Worm (Caenorhabditis elegans): ENCODE data around the gene sre-43.

The sre-43 gene

DNA sequence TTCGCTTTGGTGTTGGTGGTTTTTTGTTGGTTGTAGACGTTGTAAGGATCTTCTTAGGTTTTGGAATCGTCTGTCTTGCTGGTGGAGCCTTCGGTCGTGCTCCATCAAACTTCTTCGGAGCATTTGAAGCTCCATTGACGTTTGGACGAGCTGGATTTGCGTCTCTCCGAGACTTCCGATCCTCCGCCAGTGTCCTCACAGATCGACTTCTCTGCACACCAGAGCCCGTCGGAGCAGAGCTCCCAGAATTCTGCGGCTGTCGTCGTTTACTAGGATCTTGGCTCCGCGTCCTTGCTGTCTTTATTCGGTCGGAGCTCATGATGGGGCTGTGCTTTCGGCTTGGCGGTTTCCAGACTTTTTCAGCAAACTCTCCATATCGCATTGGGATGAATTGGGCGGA lies 7.3 kb downstream of the sre-43 start:
- TF ChIP-seq M03D4.4 (tag; optimal IDR thresholded peaks at IDR 0.05) (no peak), mls-2 (tag; optimal IDR thresholded peaks at IDR 0.05) (no peak), lsy-2 (tag; optimal IDR thresholded peaks at IDR 0.05) (no peak), unc-120 (tag; optimal IDR thresholded peaks at IDR 0.05; ENCODE audit: poor library complexity, severe bottlenecking) (no peak), elt-1 (tag; optimal IDR thresholded peaks at IDR 0.05; ENCODE audit: borderline replicate concordance, insufficient read depth) (no peak), cnd-1 (tag; optimal IDR thresholded peaks at IDR 0.05) (no peak), nhr-237 (tag; optimal IDR thresholded peaks at IDR 0.05) (no peak), zip-8 (tag; optimal IDR thresholded peaks at IDR 0.05) (no peak)

DNA sequence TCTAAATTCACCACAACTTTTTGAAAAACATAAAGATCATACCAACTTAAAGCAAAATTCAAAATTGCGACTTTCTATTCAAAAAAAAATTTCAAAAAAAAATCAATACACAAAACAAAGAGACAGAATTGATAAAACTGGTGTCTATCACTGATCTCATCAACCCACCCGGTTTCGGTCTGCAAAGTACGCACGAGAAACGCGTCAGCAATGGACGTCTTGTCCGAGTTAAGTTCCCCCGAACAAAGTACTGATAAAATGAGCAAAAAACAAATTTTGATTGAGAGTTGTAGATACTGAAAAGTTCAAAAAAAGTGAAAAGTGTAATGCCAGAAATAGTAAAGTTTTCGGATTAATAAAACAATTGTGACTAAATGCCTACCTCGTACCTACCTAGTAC lies 10.5 kb downstream of the sre-43 start:
- TF ChIP-seq ham-2 (GFP tag; optimal IDR thresholded peaks at IDR 0.05), result no peak
- no peak for TF ChIP-seq pha-4 (tag; optimal IDR thresholded peaks at IDR 0.05)
- no peak for TF ChIP-seq blmp-1 (tag; optimal IDR thresholded peaks at IDR 0.05)
- TF ChIP-seq ceh-43 (GFP tag; optimal IDR thresholded peaks at IDR 0.05), result no peak
- no peak for TF ChIP-seq sptf-1 (tag; optimal IDR thresholded peaks at IDR 0.05)
- TF ChIP-seq zip-8 (tag; optimal IDR thresholded peaks at IDR 0.05), result no peak
- TF ChIP-seq unc-120 (tag; optimal IDR thresholded peaks at IDR 0.05; ENCODE audit: poor library complexity, severe bottlenecking), result no peak
- TF ChIP-seq unc-39 (tag; optimal IDR thresholded peaks at IDR 0.05), result no peak
- no peak for TF ChIP-seq sem-2 (GFP tag; optimal IDR thresholded peaks at IDR 0.05)
- TF ChIP-seq lin-32 (GFP tag; optimal IDR thresholded peaks at IDR 0.05), result no peak
- no peak for TF ChIP-seq nhr-28 (tag; optimal IDR thresholded peaks at IDR 0.05)
- no peak for TF ChIP-seq ztf-11 (tag; optimal IDR thresholded peaks at IDR 0.05)
- TF ChIP-seq drap-1 (GFP tag; optimal IDR thresholded peaks at IDR 0.05), result no peak
- TF ChIP-seq elt-3 (tag; optimal IDR thresholded peaks at IDR 0.05), result no peak

DNA sequence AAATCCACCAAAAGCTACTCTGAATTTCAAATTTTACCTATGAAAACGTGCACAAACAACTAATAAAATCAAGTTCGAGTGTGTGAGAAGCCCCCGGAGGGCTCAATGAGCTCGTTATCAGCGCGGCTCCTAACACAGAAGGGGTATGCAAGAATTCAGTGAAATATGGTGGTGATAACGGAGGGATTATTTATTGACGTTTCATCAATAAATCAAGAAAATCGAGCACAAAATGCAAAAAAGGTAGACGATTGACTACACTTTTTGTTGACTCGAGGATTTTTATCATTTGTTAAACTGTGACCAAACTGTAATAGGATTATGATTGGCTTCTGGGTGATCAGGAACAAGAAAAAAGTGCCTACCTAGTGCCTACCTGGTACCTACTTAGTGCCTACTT lies 11.4 kb downstream of the sre-43 start, which contains the start of gene zip-3:
zip-3 (minus strand) TSS at position 21 of the 400 bp plus-strand sequence.
- no peak for TF ChIP-seq ztf-11 (tag; optimal IDR thresholded peaks at IDR 0.05)
- TF ChIP-seq sptf-1 (tag; optimal IDR thresholded peaks at IDR 0.05), result no peak
- no peak for TF ChIP-seq unc-62 (GFP tag; optimal IDR thresholded peaks at IDR 0.05)
- no peak for TF ChIP-seq mls-2 (tag; optimal IDR thresholded peaks at IDR 0.05)
- TF ChIP-seq nhr-2 (tag; optimal IDR thresholded peaks at IDR 0.05), result no peak
- TF ChIP-seq ham-2 (GFP tag; optimal IDR thresholded peaks at IDR 0.05), result no peak
- no peak for TF ChIP-seq lsy-2 (tag; optimal IDR thresholded peaks at IDR 0.05)

DNA sequence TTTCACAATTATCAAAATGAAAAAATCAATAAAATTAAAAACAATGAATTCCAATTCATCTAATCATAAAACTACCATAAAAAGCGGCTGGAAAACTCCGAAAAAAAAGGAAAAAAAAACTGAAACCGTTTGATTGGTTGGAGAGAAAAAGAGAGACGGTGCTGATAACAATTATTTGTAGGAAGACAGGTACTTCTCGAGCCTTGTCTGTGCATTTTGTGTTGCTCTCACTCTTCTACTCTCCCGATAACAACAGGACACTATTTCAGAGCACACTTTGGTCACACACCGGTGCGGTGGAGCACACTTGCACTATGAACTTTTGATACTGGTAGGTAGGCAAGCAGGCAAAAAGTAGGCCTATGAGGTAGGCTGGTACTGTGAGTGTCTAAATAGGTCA lies 12.3 kb downstream of the sre-43 start:
- TF ChIP-seq snpc-4 (tag; optimal IDR thresholded peaks at IDR 0.05) (no peak), elt-3 (tag; optimal IDR thresholded peaks at IDR 0.05) (no peak), nhr-237 (tag; optimal IDR thresholded peaks at IDR 0.05) (no peak), nhr-28 (tag; optimal IDR thresholded peaks at IDR 0.05) (no peak), elt-1 (tag; optimal IDR thresholded peaks at IDR 0.05; ENCODE audit: borderline replicate concordance, insufficient read depth) (no peak), ceh-83 (GFP tag; optimal IDR thresholded peaks at IDR 0.05) (no peak), ceh-39 (tag; optimal IDR thresholded peaks at IDR 0.05) (no peak)

DNA sequence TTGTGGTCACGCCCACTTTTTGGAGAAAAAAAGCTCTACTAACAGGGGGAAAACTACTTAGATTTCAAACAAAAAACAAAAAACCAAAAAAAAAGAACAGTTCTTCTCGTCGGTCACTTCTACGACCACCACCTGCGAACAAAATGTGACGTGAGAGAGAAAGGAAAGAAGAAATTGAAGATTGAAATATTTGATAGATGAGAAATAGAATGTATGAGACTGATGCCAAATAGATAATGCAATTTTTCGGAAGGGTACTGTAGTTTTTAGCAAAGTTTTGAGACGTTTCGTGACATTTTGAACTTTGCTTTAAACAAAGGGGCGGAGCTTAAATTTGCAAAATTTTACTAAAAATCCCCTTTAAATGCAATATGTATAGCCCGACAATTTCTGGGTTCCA lies 13.9 kb downstream of the sre-43 start:
- no peak for TF ChIP-seq mep-1 (tag; optimal IDR thresholded peaks at IDR 0.05)
- TF ChIP-seq sptf-1 (tag; optimal IDR thresholded peaks at IDR 0.05), result no peak
- no peak for TF ChIP-seq unc-39 (tag; optimal IDR thresholded peaks at IDR 0.05)
- no peak for TF ChIP-seq unc-120 (tag; optimal IDR thresholded peaks at IDR 0.05; ENCODE audit: poor library complexity, severe bottlenecking)
- no peak for TF ChIP-seq ceh-83 (GFP tag; optimal IDR thresholded peaks at IDR 0.05)
- no peak for TF ChIP-seq nhr-2 (tag; optimal IDR thresholded peaks at IDR 0.05)
- no peak for TF ChIP-seq lin-32 (GFP tag; optimal IDR thresholded peaks at IDR 0.05)
- no peak for TF ChIP-seq ham-2 (GFP tag; optimal IDR thresholded peaks at IDR 0.05)
- no peak for TF ChIP-seq ztf-11 (tag; optimal IDR thresholded peaks at IDR 0.05)
- no peak for TF ChIP-seq nhr-28 (tag; optimal IDR thresholded peaks at IDR 0.05)
- no peak for TF ChIP-seq lsy-2 (tag; optimal IDR thresholded peaks at IDR 0.05)
- TF ChIP-seq sem-2 (GFP tag; optimal IDR thresholded peaks at IDR 0.05), result no peak
- no peak for TF ChIP-seq flh-1 (GFP tag; optimal IDR thresholded peaks at IDR 0.05)
- no peak for TF ChIP-seq snpc-4 (tag; optimal IDR thresholded peaks at IDR 0.05)
- no peak for TF ChIP-seq bed-3 (GFP tag; optimal IDR thresholded peaks at IDR 0.05)
- no peak for TF ChIP-seq tbx-8 (GFP tag; optimal IDR thresholded peaks at IDR 0.05)
- no peak for TF ChIP-seq M03D4.4 (tag; optimal IDR thresholded peaks at IDR 0.05)
- no peak for TF ChIP-seq drap-1 (GFP tag; optimal IDR thresholded peaks at IDR 0.05)
- TF ChIP-seq nhr-237 (tag; optimal IDR thresholded peaks at IDR 0.05), result no peak

DNA sequence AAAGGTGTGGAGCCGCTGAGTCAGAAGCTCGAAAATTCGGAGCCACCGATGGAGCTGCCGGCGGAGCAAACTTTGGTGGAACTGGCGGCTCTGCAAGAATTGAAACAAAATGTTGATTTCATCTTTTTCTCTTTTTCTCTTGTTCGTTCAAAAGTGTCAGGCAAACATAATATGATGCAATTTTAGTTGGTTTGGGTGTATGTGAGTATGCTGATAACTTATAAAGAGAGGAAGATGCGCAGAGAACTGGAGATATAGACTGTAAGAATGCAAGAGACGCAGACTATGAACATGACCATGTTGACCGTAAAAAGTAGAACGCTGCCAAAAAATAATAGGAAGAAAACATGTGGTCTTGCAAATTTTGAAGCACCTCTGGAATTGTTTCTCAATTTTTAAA lies 14.8 kb downstream of the sre-43 start:
- no peak for TF ChIP-seq ztf-11 (tag; optimal IDR thresholded peaks at IDR 0.05)
- no peak for TF ChIP-seq nhr-237 (tag; optimal IDR thresholded peaks at IDR 0.05)
